Worm (Caenorhabditis elegans) whole organism, L4/young adult: ENCODE measurements around the gene ZC395.5.

Experiments used
- W03F9.2 ChIP-seq: fragments of 150-350 bp; optimal IDR thresholded peaks from 2 replicates; lab custom pipeline; 2014; ENCODE audit warnings: missing biosample characterization, missing genetic modification characterization
- dao-5 ChIP-seq: sonication (generic microtip); optimal IDR thresholded peaks from 2 replicates; lab custom pipeline; 2016; ENCODE audit warnings: missing genotype, missing genetic modification characterization, moderate library complexity, missing compliant biosample characterization
- him-1 ChIP-seq: sonication (generic microtip); optimal IDR thresholded peaks from 2 replicates; lab custom pipeline; 2016; ENCODE audit warnings: missing genotype, missing genetic modification reagents, missing genetic modification characterization, missing compliant biosample characterization

DNA sequence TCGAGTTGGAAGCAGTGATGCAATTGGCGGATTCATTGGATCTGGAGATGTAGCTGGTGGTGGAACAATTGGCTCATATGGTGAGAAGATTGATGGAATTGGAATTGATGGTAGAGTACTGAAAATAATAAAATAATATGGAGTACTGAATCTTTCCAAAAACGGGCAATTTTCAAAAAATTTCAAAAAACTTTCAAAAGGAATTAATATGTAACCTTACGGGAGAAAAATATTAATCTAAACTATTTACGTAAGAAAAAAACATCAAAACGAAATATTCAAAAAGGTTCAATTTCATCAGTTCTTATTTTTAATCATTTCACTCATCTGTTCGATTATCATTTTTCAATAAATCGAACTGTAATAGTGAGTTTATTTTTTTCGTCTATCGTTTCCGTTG lies 2.2 kb downstream of the ZC395.5 start, which contains the start of gene ZC395.4:
- TF ChIP-seq him-1 (no peak), W03F9.2 (tag; lab: Kevin White, UChicago) (no peak), dao-5 (tag; lab: Kevin White, UChicago) (no peak)
